Fruit fly (Drosophila melanogaster) whole organism, embryonic: Measurements from ENCODE around the gene Iyd.

ENCODE experiments used
- Awh ChIP-seq: fragments of 200-800 bp; sonication (Bioruptor generic); IDR thresholded peaks from 2 replicates; pipeline ENCODE4, ENCODE4 v1.3.6; 2022; ENCODE audit warnings: missing biosample characterization, missing genetic modification characterization
- B-H1 ChIP-seq: fragments of 200-800 bp; sonication (Bioruptor generic); IDR thresholded peaks from 3 replicates; pipeline ENCODE4 v1.3.6; 2022; ENCODE audit warnings: missing biosample characterization, missing genetic modification characterization
- C15 ChIP-seq: fragments of 200-800 bp; sonication (Bioruptor generic); IDR thresholded peaks from 3 replicates; pipeline ENCODE4 v1.3.6; 2022; ENCODE audit warnings: missing biosample characterization, missing genetic modification characterization
- CG10147 ChIP-seq: fragments of 200-800 bp; sonication (Bioruptor generic); optimal IDR thresholded peaks from 2 replicates; lab custom pipeline; 2019; ENCODE audit warnings: missing biosample characterization, mild to moderate bottlenecking, missing genetic modification characterization, moderate library complexity
- CG11247 ChIP-seq: fragments of 200-800 bp; sonication (Bioruptor generic); IDR thresholded peaks from 2 replicates; pipeline ENCODE4 v1.3.6; 2022; ENCODE audit warnings: missing biosample characterization, missing genetic modification characterization
- CG11695 ChIP-seq: fragments of 200-800 bp; sonication (Bioruptor generic); IDR thresholded peaks from 3 replicates; pipeline ENCODE4 v1.3.6; 2022; ENCODE audit warnings: missing biosample characterization, missing genetic modification characterization
- CG12659 ChIP-seq: fragments of 200-800 bp; sonication (Bioruptor generic); optimal IDR thresholded peaks from 3 replicates; lab custom pipeline; 2017; ENCODE audit warnings: mild to moderate bottlenecking, missing biosample characterization, missing genetic modification reagents, missing genetic modification characterization
- CG12942 ChIP-seq: fragments of 200-800 bp; sonication (Bioruptor generic); optimal IDR thresholded peaks from 3 replicates; lab custom pipeline; 2016; ENCODE audit warnings: missing biosample characterization, missing genetic modification characterization
- CG13624 ChIP-seq: fragments of 200-800 bp; sonication (Bioruptor generic); optimal IDR thresholded peaks from 2 replicates; lab custom pipeline; 2016; ENCODE audit warnings: missing biosample characterization, missing genetic modification characterization
- CG15479 ChIP-seq: fragments of 200-800 bp; sonication (Bioruptor generic); optimal IDR thresholded peaks from 3 replicates; lab custom pipeline; 2019; ENCODE audit warnings: missing biosample characterization, mild to moderate bottlenecking, missing genetic modification characterization, moderate library complexity
- CG16813 ChIP-seq: fragments of 200-800 bp; sonication (Bioruptor generic); IDR thresholded peaks from 3 replicates; pipeline ENCODE4 v1.3.6; 2022; ENCODE audit warnings: missing biosample characterization, missing genetic modification characterization; ENCODE audit not compliant: partially characterized antibody
- CG16863 ChIP-seq: fragments of 200-800 bp; sonication (Bioruptor generic); optimal IDR thresholded peaks from 3 replicates; lab custom pipeline; 2016; ENCODE audit warnings: missing biosample characterization, missing genetic modification characterization
- CG17385 ChIP-seq: fragments of 200-800 bp; sonication (Bioruptor generic); optimal IDR thresholded peaks from 3 replicates; lab custom pipeline; 2018; ENCODE audit warnings: missing biosample characterization, mild to moderate bottlenecking, missing genetic modification characterization
- CG1832 ChIP-seq: fragments of 200-800 bp; sonication (Bioruptor generic); optimal IDR thresholded peaks from 2 replicates; lab custom pipeline; 2017; ENCODE audit warnings: missing biosample characterization, mild to moderate bottlenecking, missing genetic modification characterization, inconsistent platforms
- CG18476 ChIP-seq: fragments of 200-800 bp; sonication (Bioruptor generic); optimal IDR thresholded peaks from 2 replicates; lab custom pipeline; 2016; ENCODE audit warnings: missing biosample characterization, mild to moderate bottlenecking, missing genetic modification characterization
- CG2712 ChIP-seq: fragments of 200-800 bp; optimal IDR thresholded peaks from 3 replicates; lab custom pipeline; 2019; ENCODE audit warnings: missing biosample characterization, mild to moderate bottlenecking, missing genetic modification characterization, moderate library complexity
- CG31441 ChIP-seq: fragments of 200-800 bp; sonication (Bioruptor generic); IDR thresholded peaks from 2 replicates; pipeline ENCODE4 v1.3.6; 2022; ENCODE audit warnings: missing biosample characterization, missing genetic modification characterization
- CG4617 ChIP-seq: fragments of 200-800 bp; sonication (Bioruptor generic); optimal IDR thresholded peaks from 3 replicates; lab custom pipeline; 2016; ENCODE audit warnings: missing biosample characterization, missing genetic modification characterization, borderline replicate concordance
- CG6813 ChIP-seq: fragments of 200-800 bp; sonication (Bioruptor generic); optimal IDR thresholded peaks from 2 replicates; lab custom pipeline; 2017; ENCODE audit warnings: missing biosample characterization, missing genetic modification characterization, mild to moderate bottlenecking, moderate library complexity, missing genetic modification reagents
- CG7839 ChIP-seq: fragments of 200-800 bp; sonication (Bioruptor generic); optimal IDR thresholded peaks from 3 replicates; lab custom pipeline; 2018; ENCODE audit warnings: missing biosample characterization, mild to moderate bottlenecking, missing genetic modification characterization, moderate library complexity
- CG8478 ChIP-seq: fragments of >200 bp; optimal IDR thresholded peaks from 2 replicates; lab custom pipeline; 2018
- CG9932 ChIP-seq: fragments of 200-800 bp; sonication (Bioruptor generic); IDR thresholded peaks from 2 replicates; pipeline ENCODE4 v1.3.6; 2022; ENCODE audit warnings: missing biosample characterization, missing genetic modification characterization
- CHES-1-like ChIP-seq: fragments of 200-800 bp; sonication (Bioruptor generic); optimal IDR thresholded peaks from 2 replicates; lab custom pipeline; 2016; ENCODE audit warnings: missing biosample characterization, missing genetic modification characterization
- D ChIP-seq, 2 experiments: fragments of 200-800 bp in 1 of 2; fragments of >200 bp in 1 of 2; sonication (Bioruptor generic) in 1 of 2; optimal IDR thresholded peaks; 2 replicates in 1 of 2; 3 replicates in 1 of 2; lab custom pipeline; 2017; ENCODE audit warnings: mild to moderate bottlenecking in 1 of 2, missing biosample characterization in 1 of 2, missing genetic modification characterization in 1 of 2, missing genetic modification reagents in 1 of 2
- Deaf1 ChIP-seq: fragments of 200-800 bp; optimal IDR thresholded peaks from 3 replicates; lab custom pipeline; 2019; ENCODE audit warnings: missing biosample characterization, mild to moderate bottlenecking, missing genetic modification characterization, moderate library complexity
- Doc2 ChIP-seq: fragments of 200-800 bp; sonication (Bioruptor generic); IDR thresholded peaks from 2 replicates; pipeline ENCODE4 v1.3.6; 2022; ENCODE audit warnings: missing biosample characterization, missing genetic modification characterization
- Ets65A ChIP-seq: fragments of 200-800 bp; sonication (Bioruptor generic); peaks from one replicate; lab custom pipeline; 2016; ENCODE audit warnings: missing biosample characterization, missing genetic modification characterization
- HLH4C ChIP-seq: fragments of 200-800 bp; sonication (Bioruptor generic); IDR thresholded peaks from 3 replicates; pipeline ENCODE4 v1.3.6; 2022; ENCODE audit warnings: missing biosample characterization, missing genetic modification characterization; ENCODE audit not compliant: partially characterized antibody
- Hr51 ChIP-seq, 2 experiments: fragments of 200-800 bp; sonication (Bioruptor generic); optimal IDR thresholded peaks; 2 replicates in 1 of 2; 3 replicates in 1 of 2; lab custom pipeline; 2016 to 2018; ENCODE audit warnings: missing biosample characterization in 2 of 2, missing genetic modification characterization in 2 of 2, mild to moderate bottlenecking in 1 of 2, moderate library complexity in 1 of 2
- Hsf ChIP-seq: fragments of 200-800 bp; sonication (Bioruptor generic); optimal IDR thresholded peaks from 3 replicates; lab custom pipeline; 2016; ENCODE audit warnings: missing biosample characterization, missing genetic modification characterization
- Mad ChIP-seq: fragments of 200-800 bp; sonication (Bioruptor generic); optimal IDR thresholded peaks from 2 replicates; lab custom pipeline; 2016; ENCODE audit warnings: missing biosample characterization, missing genetic modification characterization
- Poxn ChIP-seq: fragments of 200-800 bp; sonication (Bioruptor generic); IDR thresholded peaks from 2 replicates; pipeline ENCODE4 v1.3.6; 2022; ENCODE audit warnings: missing biosample characterization, missing genetic modification characterization
- Six4 ChIP-seq: fragments of 200-800 bp; sonication (Bioruptor generic); optimal IDR thresholded peaks from 2 replicates; lab custom pipeline; 2016; ENCODE audit warnings: missing biosample characterization, missing genetic modification characterization
- Stat92E ChIP-seq, 3 experiments: fragments of >200 bp in 2 of 3; fragments of 200-800 bp in 1 of 3; sonication (Bioruptor generic) in 1 of 3; optimal IDR thresholded peaks; 2 replicates each; lab custom pipeline; 2017 to 2019; ENCODE audit warnings: missing biosample characterization in 3 of 3, missing genetic modification characterization in 3 of 3, mild to moderate bottlenecking in 1 of 3, moderate library complexity in 1 of 3
- abd-A ChIP-seq: fragments of 200-800 bp; sonication (Bioruptor generic); optimal IDR thresholded peaks from 3 replicates; lab custom pipeline; 2019; ENCODE audit warnings: missing biosample characterization, mild to moderate bottlenecking, missing genetic modification characterization, moderate library complexity
- cad ChIP-seq: fragments of >200 bp; optimal IDR thresholded peaks from 2 replicates; lab custom pipeline; 2017; ENCODE audit warnings: missing biosample characterization, missing genetic modification characterization
- crol ChIP-seq: fragments of 200-800 bp; sonication (Bioruptor generic); IDR thresholded peaks from 2 replicates; pipeline ENCODE4 v1.3.6; 2022; ENCODE audit warnings: missing biosample characterization, missing genetic modification characterization
- crp ChIP-seq, 2 experiments: fragments of 200-800 bp; sonication (Bioruptor generic); optimal IDR thresholded peaks; 2 replicates in 1 of 2; 3 replicates in 1 of 2; lab custom pipeline; 2017; ENCODE audit warnings: missing biosample characterization in 2 of 2, missing genetic modification characterization in 2 of 2, mild to moderate bottlenecking in 1 of 2, moderate library complexity in 1 of 2
- dati ChIP-seq: fragments of 200-800 bp; sonication (Bioruptor generic); IDR thresholded peaks from 2 replicates; pipeline ENCODE4 v1.3.6; 2022; ENCODE audit warnings: missing biosample characterization, missing genetic modification characterization
- gem ChIP-seq: fragments of 200-800 bp; sonication (Bioruptor generic); optimal IDR thresholded peaks from 2 replicates; lab custom pipeline; 2019; ENCODE audit warnings: missing biosample characterization, mild to moderate bottlenecking, missing genetic modification characterization, moderate library complexity
- grn ChIP-seq: fragments of 200-800 bp; sonication (Bioruptor generic); optimal IDR thresholded peaks from 3 replicates; lab custom pipeline; 2017; ENCODE audit warnings: missing biosample characterization, missing genetic modification characterization
- h ChIP-seq: fragments of >200 bp; optimal IDR thresholded peaks from 2 replicates; lab custom pipeline; 2017
- oc ChIP-seq: fragments of 200-800 bp; sonication (Bioruptor generic); optimal IDR thresholded peaks from 2 replicates; lab custom pipeline; 2018; ENCODE audit warnings: missing biosample characterization, mild to moderate bottlenecking, missing genetic modification characterization, moderate library complexity
- psq ChIP-seq: fragments of 200-800 bp; sonication (Bioruptor generic); optimal IDR thresholded peaks from 2 replicates; lab custom pipeline; 2017; ENCODE audit warnings: missing biosample characterization, missing genetic modification characterization
- seq ChIP-seq: fragments of 200-800 bp; sonication (Bioruptor generic); IDR thresholded peaks from 2 replicates; pipeline ENCODE4 v1.3.6; 2022; ENCODE audit warnings: missing biosample characterization, missing genetic modification characterization
- sima ChIP-seq: fragments of 200-800 bp; sonication (Bioruptor generic); optimal IDR thresholded peaks from 2 replicates; lab custom pipeline; 2016; ENCODE audit warnings: missing biosample characterization, missing genetic modification characterization
- tap ChIP-seq: fragments of 200-800 bp; optimal IDR thresholded peaks from 3 replicates; lab custom pipeline; 2019; ENCODE audit warnings: missing biosample characterization, mild to moderate bottlenecking, missing genetic modification characterization, moderate library complexity
- trh ChIP-seq: fragments of 200-800 bp; sonication (Bioruptor generic); optimal IDR thresholded peaks from 2 replicates; lab custom pipeline; 2016; ENCODE audit warnings: missing biosample characterization, missing genetic modification characterization
- tx ChIP-seq: fragments of 200-800 bp; sonication (Bioruptor generic); optimal IDR thresholded peaks from 2 replicates; lab custom pipeline; 2016; ENCODE audit warnings: missing biosample characterization, missing genetic modification characterization
- usp ChIP-seq: fragments of >200 bp; optimal IDR thresholded peaks from 2 replicates; lab custom pipeline; 2017; ENCODE audit warnings: missing biosample characterization, missing genetic modification characterization
- wor ChIP-seq: fragments of 200-800 bp; sonication (Bioruptor generic); IDR thresholded peaks from 2 replicates; pipeline ENCODE4 v1.3.6; 2022; ENCODE audit warnings: missing biosample characterization, missing genetic modification characterization

The Iyd gene

DNA sequence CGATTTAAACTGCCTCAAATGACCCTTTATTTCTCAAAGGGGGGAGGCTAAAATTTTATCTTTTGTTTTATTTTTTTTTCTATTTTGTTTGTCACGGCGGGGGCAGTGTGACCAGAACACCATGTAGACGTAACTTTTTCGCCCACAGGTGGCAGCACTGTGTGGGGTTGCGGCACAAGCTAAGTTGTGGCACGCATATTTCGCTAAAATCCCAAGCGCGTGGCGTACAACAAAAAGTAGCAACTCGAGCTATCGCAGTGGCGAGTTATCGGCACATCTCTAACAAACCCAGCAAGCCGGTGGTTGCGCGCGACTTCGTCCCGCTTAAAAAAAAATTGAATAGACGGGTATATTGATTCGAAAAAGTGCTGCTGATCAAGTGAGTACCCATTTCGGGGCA is 27.0 kb upstream of the Iyd start, which contains the start of the genes Ufd1 and NaPi-III (continued):
- TF ChIP-seq CG4617 (GFP tag; lab: Kevin White, UChicago) = peak; percentile 92
- no peak for TF ChIP-seq CG31441 (GFP tag; lab: Robert Waterston, UW)
- peak in 1 of 3 experiments; percentile 80 for TF ChIP-seq Stat92E (GFP tag; optimal IDR thresholded peaks at IDR 0.05; lab: Kevin White, UChicago)
- no peak for TF ChIP-seq CG1832
- peak; percentile 68 for TF ChIP-seq CG15479 (GFP tag; lab: Kevin White, UChicago)
- TF ChIP-seq grn (GFP tag; lab: Kevin White, UChicago) = no peak
- no peak for TF ChIP-seq Deaf1 (tag; lab: Kevin White, UChicago)
- TF ChIP-seq CG6813 (GFP tag; lab: Kevin White, UChicago) = no peak
- no peak for TF ChIP-seq CG8478
- no peak for TF ChIP-seq Poxn (GFP tag; lab: Robert Waterston, UW)
- TF ChIP-seq CG13624 (GFP tag; lab: Kevin White, UChicago) = peak; percentile 68
- TF ChIP-seq CG11695 (GFP tag; lab: Robert Waterston, UW) = no peak
- peak; percentile 6 for TF ChIP-seq gem (tag; lab: Kevin White, UChicago)
- no peak for TF ChIP-seq trh (GFP tag; lab: Kevin White, UChicago)
- TF ChIP-seq CG11247 = no peak
- TF ChIP-seq C15 = no peak
- no peak for TF ChIP-seq sima
- TF ChIP-seq tap = no peak
- peak in 1 of 2 experiments; percentile 69 for TF ChIP-seq crp (GFP tag; optimal IDR thresholded peaks at IDR 0.05; lab: Kevin White, UChicago)
- TF ChIP-seq wor (GFP tag; lab: Robert Waterston, UW) = no peak
- peak; percentile 10 for TF ChIP-seq CG7839 (tag; lab: Kevin White, UChicago)
- peak; percentile 84 for TF ChIP-seq CG16813
- no peak for TF ChIP-seq B-H1 (GFP tag; lab: Robert Waterston, UW)
- TF ChIP-seq usp (GFP tag; lab: Kevin White, UChicago) = no peak
- peak; percentile 66; the same call in 2 of the 3 replicates for TF ChIP-seq HLH4C (GFP tag; lab: Robert Waterston, UW)
- TF ChIP-seq seq (GFP tag; lab: Robert Waterston, UW) = no peak
- peak in 1 of 2 experiments; percentile 12 for TF ChIP-seq Hr51 (GFP tag; optimal IDR thresholded peaks at IDR 0.05; lab: Kevin White, UChicago)
- TF ChIP-seq Hsf (GFP tag; lab: Kevin White, UChicago) = peak; percentile 34
- TF ChIP-seq CG10147 (GFP tag; lab: Kevin White, UChicago) = no peak
- TF ChIP-seq psq (GFP tag; lab: Kevin White, UChicago) = no peak
- TF ChIP-seq Awh = no peak
- peak; percentile 8 for TF ChIP-seq CG16863
- TF ChIP-seq CG18476 (GFP tag; lab: Kevin White, UChicago) = no peak
- TF ChIP-seq CG12942 (GFP tag; lab: Kevin White, UChicago) = no peak
- TF ChIP-seq dati (GFP tag; lab: Robert Waterston, UW) = no peak
- TF ChIP-seq D (optimal IDR thresholded peaks at IDR 0.05; lab: Kevin White, UChicago) = no peak
- peak; percentile 4 for TF ChIP-seq D (GFP tag; optimal IDR thresholded peaks at IDR 0.05; lab: Kevin White, UChicago)
- TF ChIP-seq CG9932 (GFP tag; lab: Robert Waterston, UW) = peak; percentile 71
- peak; percentile 42 for TF ChIP-seq Mad (GFP tag; lab: Kevin White, UChicago)
- TF ChIP-seq CG2712 = peak; percentile 56
- no peak for TF ChIP-seq abd-A (tag; lab: Kevin White, UChicago)
- peak; percentile 41 for TF ChIP-seq tx (GFP tag; lab: Kevin White, UChicago)
- TF ChIP-seq CG12659 (GFP tag; lab: Kevin White, UChicago) = peak; percentile 89
- TF ChIP-seq Six4 (GFP tag; lab: Kevin White, UChicago) = no peak
- TF ChIP-seq h (lab: Kevin White, UChicago) = no peak
- no peak for TF ChIP-seq CG17385 (GFP tag; lab: Kevin White, UChicago)
- no peak for TF ChIP-seq cad (GFP tag; lab: Kevin White, UChicago)
- no peak for TF ChIP-seq oc (tag; lab: Kevin White, UChicago)
- TF ChIP-seq Ets65A (GFP tag; lab: Kevin White, UChicago) = peak; percentile 88
- TF ChIP-seq Doc2 (GFP tag; lab: Robert Waterston, UW) = no peak
- TF ChIP-seq crol = no peak
- TF ChIP-seq CHES-1-like (GFP tag; lab: Kevin White, UChicago) = peak; percentile 87
